Worm (Caenorhabditis elegans) whole organism, L4 larva: Measurements from ENCODE around the gene fipr-28.

ENCODE experiments used
- R02D3.7 ChIP-seq: fragments of 150-350 bp; sonication (generic microtip); optimal IDR thresholded peaks from 3 replicates; lab custom pipeline; 2014; ENCODE audit warnings: missing biosample characterization, missing genetic modification characterization
- T26A8.4 ChIP-seq: fragments of 200-800 bp; sonication (Bioruptor generic); IDR thresholded peaks from 2 replicates; pipeline ENCODE4 v1.3.6; 2022; ENCODE audit warnings: missing genetic modification characterization, missing compliant biosample characterization
- aha-1 ChIP-seq: fragments of 150-350 bp; peaks from one replicate; lab custom pipeline; 2014; ENCODE audit warnings: missing biosample characterization, missing genetic modification characterization
- ceh-82 ChIP-seq: sonication (generic microtip); optimal IDR thresholded peaks from 2 replicates; lab custom pipeline; 2017; ENCODE audit warnings: missing biosample characterization, missing genetic modification characterization
- egl-27 ChIP-seq: sonication (generic microtip); optimal IDR thresholded peaks from 3 replicates; lab custom pipeline; 2017; ENCODE audit warnings: missing biosample characterization, missing genetic modification reagents, missing genetic modification characterization
- hlh-11 ChIP-seq: fragments of 200-800 bp; sonication (Bioruptor generic); optimal IDR thresholded peaks from 2 replicates; lab custom pipeline; 2018; ENCODE audit warnings: mild to moderate bottlenecking, missing genetic modification characterization, missing compliant biosample characterization
- jun-1 ChIP-seq: fragments of 150-350 bp; optimal IDR thresholded peaks from 2 replicates; lab custom pipeline; 2014; ENCODE audit warnings: missing biosample characterization, missing genetic modification reagents, missing genetic modification characterization
- lin-13 ChIP-seq: fragments of 150-350 bp; optimal IDR thresholded peaks from 2 replicates; lab custom pipeline; 2014; ENCODE audit warnings: missing biosample characterization, missing genetic modification reagents, missing genetic modification characterization
- lin-38 ChIP-seq: fragments of 200-800 bp; sonication (Bioruptor generic); IDR thresholded peaks from 2 replicates; pipeline ENCODE4 v1.3.6; 2022; ENCODE audit warnings: missing genetic modification reagents, missing genetic modification characterization, missing compliant biosample characterization
- lin-39 ChIP-seq: fragments of 150-350 bp; optimal IDR thresholded peaks from 2 replicates; lab custom pipeline; 2014; ENCODE audit warnings: missing biosample characterization, missing genetic modification reagents, missing genetic modification characterization
- nhr-25 ChIP-seq: sonication (generic microtip); optimal IDR thresholded peaks from 2 replicates; lab custom pipeline; 2017; ENCODE audit warnings: missing genetic modification characterization, mild to moderate bottlenecking, missing compliant biosample characterization, antibody characterized with exemption, moderate library complexity, borderline replicate concordance; ENCODE audit not compliant: insufficient read depth
- nhr-28 ChIP-seq: fragments of 150-350 bp; optimal IDR thresholded peaks from 2 replicates; lab custom pipeline; 2014; ENCODE audit warnings: missing biosample characterization, missing genetic modification characterization
- unc-39 ChIP-seq: sonication (generic microtip); optimal IDR thresholded peaks from 2 replicates; lab custom pipeline; 2017; ENCODE audit warnings: missing biosample characterization, missing genetic modification characterization
- zip-11 ChIP-seq: fragments of 200-800 bp; sonication (Bioruptor generic); IDR thresholded peaks from 2 replicates; pipeline ENCODE4 v1.3.6; 2022; ENCODE audit warnings: missing genetic modification characterization, missing compliant biosample characterization

ce11 chrIV:16578449-16578848 lies 49.3 kb upstream of the fipr-28 start, which contains the start of gene Y51H4A.8:
- TF ChIP-seq egl-27 (no peak), unc-39 (no peak), T26A8.4 (GFP tag; lab: Robert Waterston, UW) (no peak), nhr-25 (tag; lab: Kevin White, UChicago) (no peak), ceh-82 (tag; lab: Kevin White, UChicago) (no peak), hlh-11 (tag; lab: Kevin White, UChicago) (no peak), zip-11 (GFP tag; lab: Robert Waterston, UW) (no peak), jun-1 (no peak), R02D3.7 (tag; lab: Kevin White, UChicago) (no peak), lin-38 (GFP tag; lab: Robert Waterston, UW) (no peak), aha-1 (tag; lab: Kevin White, UChicago) (no peak), nhr-28 (tag; lab: Kevin White, UChicago) (no peak), lin-13 (GFP tag; lab: Kevin White, UChicago) (no peak), lin-39 (no peak)
